Worm (Caenorhabditis elegans) whole organism, L3 larva: Measurements from ENCODE around the gene F16F9.3.
A peak's percentile ranks its signal among the peaks of the same experiment; 100 is the strongest.

Experiments used
- ama-1 ChIP-seq: fragments of 150-350 bp; optimal IDR thresholded peaks from 2 replicates; lab custom pipeline; 2018
- ceh-16 ChIP-seq: sonication (generic microtip); optimal IDR thresholded peaks from 2 replicates; lab custom pipeline; 2017; ENCODE audit warnings: missing biosample characterization, missing genetic modification characterization
- ceh-9 ChIP-seq: sonication (generic microtip); optimal IDR thresholded peaks from 2 replicates; lab custom pipeline; 2018; ENCODE audit warnings: missing biosample characterization, missing genetic modification characterization
- egl-5 ChIP-seq: fragments of 150-350 bp; optimal IDR thresholded peaks from 2 replicates; lab custom pipeline; 2017; ENCODE audit warnings: missing biosample characterization, missing genetic modification reagents, missing genetic modification characterization, inconsistent platforms
- elt-2 ChIP-seq: sonication (generic microtip); optimal IDR thresholded peaks from 2 replicates; lab custom pipeline; 2016; ENCODE audit warnings: missing genetic modification reagents, mild to moderate bottlenecking, missing genetic modification characterization, missing compliant biosample characterization
- elt-3 ChIP-seq, 3 experiments: fragments of 150-350 bp in 1 of 3; sonication (generic microtip) in 2 of 3; optimal IDR thresholded peaks; 2 replicates in 2 of 3; 4 replicates in 1 of 3; lab custom pipeline; 2014 to 2017; ENCODE audit warnings: missing biosample characterization in 3 of 3, missing genetic modification characterization in 3 of 3
- eor-1 ChIP-seq, 2 experiments: fragments of 150-350 bp; optimal IDR thresholded peaks; 2 replicates each; lab custom pipeline; 2014 to 2018; ENCODE audit warnings: missing biosample characterization in 2 of 2, missing genetic modification characterization in 2 of 2
- fos-1 ChIP-seq: fragments of 150-350 bp; optimal IDR thresholded peaks from 2 replicates; lab custom pipeline; 2014; ENCODE audit warnings: missing biosample characterization, missing genetic modification characterization
- hmg-11 ChIP-seq: sonication (generic microtip); optimal IDR thresholded peaks from 2 replicates; lab custom pipeline; 2016; ENCODE audit warnings: missing genetic modification characterization, missing compliant biosample characterization
- jun-1 ChIP-seq: fragments of 150-350 bp; optimal IDR thresholded peaks from 2 replicates; lab custom pipeline; 2014; ENCODE audit warnings: missing biosample characterization, missing genetic modification reagents, missing genetic modification characterization
- lin-15B ChIP-seq: fragments of 150-350 bp; optimal IDR thresholded peaks from 2 replicates; lab custom pipeline; 2014; ENCODE audit warnings: missing biosample characterization, missing genetic modification characterization
- lin-39 ChIP-seq: fragments of 150-350 bp; optimal IDR thresholded peaks from 2 replicates; lab custom pipeline; 2018; ENCODE audit warnings: missing biosample characterization, missing genetic modification reagents, missing genetic modification characterization
- lsy-12 ChIP-seq: sonication (generic microtip); optimal IDR thresholded peaks from 2 replicates; lab custom pipeline; 2016; ENCODE audit warnings: mild to moderate bottlenecking, missing genetic modification characterization, missing compliant biosample characterization
- nfya-1 ChIP-seq: sonication (generic microtip); optimal IDR thresholded peaks from 2 replicates; lab custom pipeline; 2017; ENCODE audit warnings: missing genetic modification characterization, mild to moderate bottlenecking, missing compliant biosample characterization, antibody characterized with exemption, moderate library complexity; ENCODE audit not compliant: insufficient read depth
- nhr-12 ChIP-seq: fragments of 150-350 bp; optimal IDR thresholded peaks from 2 replicates; lab custom pipeline; 2014; ENCODE audit warnings: missing biosample characterization, missing genetic modification characterization
- nhr-23 ChIP-seq: fragments of 150-350 bp; optimal IDR thresholded peaks from 2 replicates; lab custom pipeline; 2014; ENCODE audit warnings: missing biosample characterization, missing genetic modification reagents, missing genetic modification characterization
- nhr-25 ChIP-seq: sonication (generic microtip); optimal IDR thresholded peaks from 2 replicates; lab custom pipeline; 2017; ENCODE audit warnings: missing biosample characterization, missing genetic modification characterization
- nhr-43 ChIP-seq: sonication (generic microtip); optimal IDR thresholded peaks from 2 replicates; lab custom pipeline; 2016; ENCODE audit warnings: mild to moderate bottlenecking, missing genetic modification characterization, missing compliant biosample characterization; ENCODE audit not compliant: poor library complexity, severe bottlenecking
- nhr-76 ChIP-seq: fragments of 150-350 bp; sonication (generic microtip); optimal IDR thresholded peaks from 5 replicates; lab custom pipeline; 2014; ENCODE audit warnings: missing biosample characterization, missing genetic modification characterization
- nhr-77 ChIP-seq: fragments of 150-350 bp; optimal IDR thresholded peaks from 2 replicates; lab custom pipeline; 2014; ENCODE audit warnings: missing biosample characterization, missing genetic modification characterization
- pha-4 ChIP-seq: fragments of 150-350 bp; optimal IDR thresholded peaks from 2 replicates; lab custom pipeline; 2014; ENCODE audit warnings: missing biosample characterization, missing genetic modification reagents, missing genetic modification characterization
- pqm-1 ChIP-seq: fragments of 150-350 bp; optimal IDR thresholded peaks from 2 replicates; lab custom pipeline; 2017; ENCODE audit warnings: missing biosample characterization, missing genetic modification characterization, inconsistent platforms
- skn-1 ChIP-seq: fragments of 150-350 bp; optimal IDR thresholded peaks from 2 replicates; lab custom pipeline; 2014; ENCODE audit warnings: missing biosample characterization, missing genetic modification characterization
- snpc-4 ChIP-seq: fragments of 150-350 bp; optimal IDR thresholded peaks from 2 replicates; lab custom pipeline; 2014; ENCODE audit warnings: missing biosample characterization, missing genetic modification characterization
- unc-39 ChIP-seq: sonication (generic microtip); optimal IDR thresholded peaks from 4 replicates; lab custom pipeline; 2017; ENCODE audit warnings: missing biosample characterization, missing genetic modification characterization
- unc-62 ChIP-seq: fragments of 150-350 bp; sonication (generic microtip); optimal IDR thresholded peaks from 4 replicates; lab custom pipeline; 2014; ENCODE audit warnings: missing biosample characterization, missing genetic modification reagents, missing genetic modification characterization
- ztf-4 ChIP-seq: fragments of 150-350 bp; optimal IDR thresholded peaks from 2 replicates; lab custom pipeline; 2014; ENCODE audit warnings: missing biosample characterization, missing genetic modification characterization

The F16F9.3 gene

DNA sequence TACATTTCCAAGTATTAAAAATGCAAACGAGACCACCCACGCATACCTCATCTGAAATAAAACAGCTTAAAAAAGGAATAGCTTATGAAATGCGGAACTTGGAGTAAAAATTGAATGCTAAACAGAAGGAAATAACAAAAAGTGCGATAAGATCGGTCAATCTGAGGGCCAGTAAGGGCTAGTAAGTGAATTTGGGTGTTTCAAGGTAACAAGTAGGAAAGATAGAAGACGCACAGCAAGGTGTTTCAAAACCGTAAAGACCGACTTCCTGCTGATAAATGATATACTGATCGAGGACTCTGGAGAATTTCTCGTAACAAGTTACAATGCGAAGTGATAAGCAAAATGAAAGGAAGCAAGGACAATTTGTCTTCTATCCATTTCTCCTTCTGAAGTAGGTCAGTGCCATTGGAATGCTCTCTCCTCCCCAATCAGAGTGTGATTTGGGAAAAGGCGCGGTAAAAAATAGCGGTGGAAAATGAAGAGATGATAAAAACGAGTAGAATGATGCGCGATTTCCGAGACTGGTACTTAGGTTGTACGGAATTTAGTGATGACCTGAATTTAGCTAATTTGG, 1.7 kb upstream of the F16F9.3 start, which contains the start of gene dpy-6:
Gene dpy-6, minus strand, starts transcription at position 51 of the 577 bp plus-strand sequence.
- TF ChIP-seq nfya-1 (tag; lab: Kevin White, UChicago) (no peak), nhr-23 (tag; lab: Kevin White, UChicago) (peak; percentile 36), elt-3 (tag; optimal IDR thresholded peaks at IDR 0.05; lab: Kevin White, UChicago) (peak in 1 of 3 experiments; percentile 65), lin-39 (tag; lab: Kevin White, UChicago) (no peak), nhr-25 (tag; lab: Kevin White, UChicago) (no peak)

DNA sequence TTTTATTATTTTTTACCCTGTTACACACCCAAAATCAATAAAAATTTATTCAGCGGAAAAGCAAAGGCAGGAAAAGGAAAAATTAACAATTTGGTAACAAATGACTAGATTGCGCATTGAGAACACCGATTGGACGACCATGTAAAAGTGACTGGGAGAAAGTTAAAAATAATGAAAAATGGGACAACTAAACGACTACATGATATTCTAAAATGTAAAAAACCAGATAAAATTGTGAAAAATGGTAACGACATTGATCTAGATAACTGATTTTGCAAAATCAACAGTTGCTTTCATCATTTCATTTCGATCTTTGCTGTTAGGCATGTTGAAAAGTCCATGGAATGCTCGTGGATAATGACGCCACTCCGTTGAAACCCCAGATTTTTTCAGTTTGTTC, 2.4 kb downstream of the F16F9.3 start:
- no peak for TF ChIP-seq unc-62
- TF ChIP-seq unc-39 (tag; lab: Kevin White, UChicago), result no peak
- no peak for TF ChIP-seq ceh-9
- TF ChIP-seq nhr-76 (tag; lab: Kevin White, UChicago), result no peak
- TF ChIP-seq nhr-25 (tag; lab: Kevin White, UChicago), result no peak
- TF ChIP-seq ceh-16 (tag; lab: Kevin White, UChicago), result no peak
- no peak for TF ChIP-seq ama-1
- no peak for TF ChIP-seq egl-5 (tag; lab: Kevin White, UChicago)

DNA sequence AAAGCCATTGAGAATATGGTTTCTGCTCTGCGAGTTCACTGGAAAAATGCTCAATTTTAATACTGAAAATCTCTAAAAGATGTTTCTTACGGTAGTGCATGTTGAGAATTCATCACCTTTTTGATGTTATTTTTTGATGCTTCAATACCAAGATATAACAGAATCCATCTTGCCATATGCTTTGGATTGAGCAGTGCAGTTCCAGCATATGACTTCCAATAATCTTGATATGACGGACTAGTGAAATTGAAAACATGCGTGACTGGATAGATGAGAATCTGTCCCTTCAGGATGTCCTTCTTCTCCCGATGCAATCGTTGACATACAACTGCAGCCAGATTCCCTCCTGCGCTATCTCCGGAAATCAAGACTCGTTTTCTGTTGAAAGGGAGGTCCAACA, 3.5 kb downstream of the F16F9.3 start:
- no peak for TF ChIP-seq eor-1 (tag; optimal IDR thresholded peaks at IDR 0.05; lab: Kevin White, UChicago)
- no peak for TF ChIP-seq hmg-11
- TF ChIP-seq ama-1, result no peak
- no peak for TF ChIP-seq skn-1 (tag; lab: Kevin White, UChicago)
- no peak for TF ChIP-seq lin-39 (tag; lab: Kevin White, UChicago)
- TF ChIP-seq jun-1, result no peak

DNA sequence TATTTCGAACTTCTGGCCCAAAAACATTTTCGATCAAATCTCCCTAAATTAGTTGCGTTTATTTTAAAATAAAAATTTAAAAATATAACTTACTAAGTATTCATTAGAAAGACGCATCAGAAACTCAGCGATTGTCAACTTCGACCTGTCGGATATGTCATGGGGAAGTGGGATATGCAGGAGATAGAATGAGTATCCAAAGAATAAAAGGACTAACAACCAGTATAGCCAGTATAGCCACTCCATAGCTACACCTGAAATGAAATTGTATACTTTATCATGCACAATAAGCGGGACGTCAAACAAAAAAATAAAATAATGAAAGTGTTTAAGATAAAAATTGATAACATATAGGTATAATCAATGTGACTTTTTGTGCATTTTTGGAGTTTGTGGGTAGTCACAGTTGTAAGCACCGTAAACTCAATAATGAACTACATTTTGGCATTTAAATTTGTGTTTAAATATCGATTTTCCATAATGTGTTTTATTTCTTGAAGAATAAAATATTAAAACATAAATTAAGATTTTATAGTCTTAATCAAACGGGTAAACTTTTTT, 5.8 kb downstream of the F16F9.3 start, which contains the start of gene F16F9.4:
Gene F16F9.4, minus strand, starts transcription at position 276 of the 561 bp plus-strand sequence.
- TF ChIP-seq nhr-25 (tag; lab: Kevin White, UChicago) (no peak), elt-2 (tag; lab: Kevin White, UChicago) (peak; percentile 66), nhr-12 (no peak), fos-1 (tag; lab: Kevin White, UChicago) (no peak), nhr-77 (tag; lab: Kevin White, UChicago) (no peak), hmg-11 (no peak), snpc-4 (tag; lab: Kevin White, UChicago) (no peak), pqm-1 (peak; percentile 64)
- TF ChIP-seq, all 47 proteins: peak for 2

DNA sequence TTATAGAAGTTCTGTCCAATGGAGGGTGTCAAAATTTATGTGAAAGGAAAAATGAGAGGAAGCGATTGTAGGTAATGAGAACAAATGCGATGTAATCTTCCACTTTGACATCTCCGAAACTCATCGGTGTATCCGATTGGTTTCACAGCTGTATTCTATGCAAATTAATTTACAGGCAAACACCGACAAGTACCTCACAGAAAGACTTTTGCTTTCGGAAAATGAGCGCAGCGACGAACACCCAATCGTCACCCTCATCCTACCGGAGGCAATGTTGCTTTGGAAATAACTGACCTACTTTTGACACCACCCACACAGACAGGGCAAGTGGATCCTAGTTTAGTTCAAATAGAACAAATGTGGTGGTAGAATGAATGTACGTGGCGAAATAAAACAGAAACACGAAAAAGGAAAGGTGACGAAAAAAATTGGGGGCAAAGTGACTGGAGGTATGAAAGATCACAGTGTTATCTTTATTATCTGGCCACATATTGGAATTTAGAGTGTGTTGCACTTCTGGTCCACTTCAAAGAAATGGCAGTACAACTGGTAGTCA, 6.6 kb downstream of the F16F9.3 start:
- no peak for TF ChIP-seq ztf-4 (tag; lab: Kevin White, UChicago)
- no peak for TF ChIP-seq lin-15B
- TF ChIP-seq nhr-43 (tag; lab: Kevin White, UChicago), result no peak
- TF ChIP-seq nhr-23 (tag; lab: Kevin White, UChicago), result peak; percentile 12
- no peak for TF ChIP-seq fos-1 (tag; lab: Kevin White, UChicago)
- TF ChIP-seq, all 47 proteins: peak for 1

DNA sequence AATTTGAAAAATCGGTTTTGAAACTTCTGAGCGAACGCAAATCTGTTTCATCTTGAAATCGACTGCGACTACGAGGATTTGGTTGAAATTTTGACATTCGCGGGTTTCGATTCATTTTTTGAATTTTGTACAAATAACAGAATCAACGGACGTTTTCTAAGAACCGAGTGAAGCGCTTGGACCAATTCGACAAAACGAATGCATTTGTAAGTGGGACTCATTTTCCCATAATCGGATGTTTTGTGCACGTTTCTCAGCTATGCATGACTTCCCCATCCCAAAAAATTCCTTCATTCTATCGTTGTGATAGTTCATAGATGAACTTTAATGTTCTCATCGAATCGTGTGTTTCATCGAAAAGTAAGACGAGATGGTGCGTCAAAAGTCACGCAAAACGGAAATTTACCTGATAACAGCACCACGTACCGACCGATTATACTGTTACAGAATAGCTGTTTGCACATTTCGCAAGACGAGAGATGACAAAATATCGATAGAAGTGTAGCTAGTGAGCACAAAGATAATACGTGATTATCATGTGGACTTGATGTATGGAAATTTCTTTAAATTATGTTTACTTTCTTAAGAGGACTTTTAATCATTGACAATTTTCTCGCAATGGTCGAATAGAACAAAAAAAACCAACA, 12.8 kb downstream of the F16F9.3 start, which contains the start of gene mec-10:
Gene mec-10, minus strand, starts transcription at position 189 of the 647 bp plus-strand sequence.
- TF ChIP-seq pqm-1 (peak; percentile 97), nhr-12 (no peak), lin-15B (no peak), pha-4 (tag; lab: Kevin White, UChicago) (peak; percentile 35), lsy-12 (tag; lab: Kevin White, UChicago) (no peak), snpc-4 (tag; lab: Kevin White, UChicago) (no peak), elt-3 (tag; optimal IDR thresholded peaks at IDR 0.05; lab: Kevin White, UChicago) (no peak), ztf-4 (tag; lab: Kevin White, UChicago) (no peak), elt-2 (tag; lab: Kevin White, UChicago) (peak; percentile 91)
